Worm (Caenorhabditis elegans) whole organism, L4/young adult: ENCODE measurements around the gene dhs-16.

ENCODE experiments used
- W03F9.2 ChIP-seq: fragments of 150-350 bp; optimal IDR thresholded peaks from 2 replicates; lab custom pipeline; 2014; ENCODE audit warnings: missing biosample characterization, missing genetic modification characterization
- dao-5 ChIP-seq: sonication (generic microtip); optimal IDR thresholded peaks from 2 replicates; lab custom pipeline; 2016; ENCODE audit warnings: missing genotype, missing genetic modification characterization, moderate library complexity, missing compliant biosample characterization
- him-1 ChIP-seq: sonication (generic microtip); optimal IDR thresholded peaks from 2 replicates; lab custom pipeline; 2016; ENCODE audit warnings: missing genotype, missing genetic modification reagents, missing genetic modification characterization, missing compliant biosample characterization

The dhs-16 gene

ce11 chrV:5983380-5983779, at the start of gene dhs-16:
TSS of gene dhs-16 (plus strand) at chrV:5983745.
- TF ChIP-seq W03F9.2 (tag; lab: Kevin White, UChicago) = no peak
- TF ChIP-seq him-1 = no peak
- TF ChIP-seq dao-5 = no peak

DNA sequence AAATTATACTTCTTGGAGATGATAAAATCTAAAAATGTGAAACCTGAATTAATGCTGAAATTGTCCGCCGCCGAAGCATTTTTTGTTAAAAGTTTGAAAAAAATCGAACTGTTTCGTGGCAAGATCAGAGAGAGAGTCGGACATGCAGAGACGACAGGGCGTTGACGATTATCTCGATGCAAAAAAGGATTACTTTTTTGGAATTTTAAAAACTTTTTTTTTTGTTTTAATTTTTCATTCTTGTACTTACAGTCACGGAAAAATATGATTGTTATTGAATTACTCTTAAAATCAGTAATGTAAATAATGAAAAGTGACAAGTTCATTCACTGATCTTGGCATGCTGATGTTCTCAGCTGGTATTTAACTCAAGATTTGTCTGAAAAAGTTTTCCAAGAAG, 46.9 kb upstream of the dhs-16 start, which contains the start of the genes M03F8.5 and M03F8.7:
Gene M03F8.5, minus strand, starts transcription at position 101 of the 400 bp plus-strand sequence.
Gene M03F8.7, plus strand, starts transcription at position 249 of the 400 bp plus-strand sequence.
- TF ChIP-seq him-1 (no peak), W03F9.2 (tag; lab: Kevin White, UChicago) (no peak), dao-5 (no peak)

ce11 chrV:5939503-5940072, 44.0 kb upstream of the dhs-16 start, which contains the start of gene syf-3:
TSS of gene syf-3 (plus strand) at chrV:5940022.
- no peak for TF ChIP-seq him-1
- TF ChIP-seq W03F9.2 (tag; lab: Kevin White, UChicago) = no peak
- TF ChIP-seq dao-5 = no peak

DNA sequence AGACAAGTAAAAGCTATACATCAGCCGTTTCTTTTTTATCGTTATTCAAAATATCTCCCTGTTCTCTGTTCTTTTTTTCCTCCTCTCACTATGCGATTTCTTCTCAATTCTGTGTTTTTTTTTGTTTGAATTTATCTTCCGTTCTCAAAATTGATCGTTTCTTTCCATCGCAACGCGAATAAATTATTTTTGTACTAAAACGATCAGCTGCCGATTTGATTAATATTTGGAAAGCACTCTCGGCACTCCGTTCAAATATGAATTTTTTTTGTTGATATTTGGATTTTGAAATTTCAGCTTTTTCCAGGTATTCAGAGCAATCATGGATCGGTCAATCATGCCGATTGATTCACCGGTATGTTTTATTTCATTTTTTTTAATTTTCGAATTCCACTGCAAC, 40.4 kb upstream of the dhs-16 start, which contains the start of gene pst-1:
Gene pst-1, plus strand, starts transcription at position 301 of the 400 bp plus-strand sequence.
- TF ChIP-seq him-1 (no peak), dao-5 (no peak), W03F9.2 (tag; lab: Kevin White, UChicago) (no peak)

DNA sequence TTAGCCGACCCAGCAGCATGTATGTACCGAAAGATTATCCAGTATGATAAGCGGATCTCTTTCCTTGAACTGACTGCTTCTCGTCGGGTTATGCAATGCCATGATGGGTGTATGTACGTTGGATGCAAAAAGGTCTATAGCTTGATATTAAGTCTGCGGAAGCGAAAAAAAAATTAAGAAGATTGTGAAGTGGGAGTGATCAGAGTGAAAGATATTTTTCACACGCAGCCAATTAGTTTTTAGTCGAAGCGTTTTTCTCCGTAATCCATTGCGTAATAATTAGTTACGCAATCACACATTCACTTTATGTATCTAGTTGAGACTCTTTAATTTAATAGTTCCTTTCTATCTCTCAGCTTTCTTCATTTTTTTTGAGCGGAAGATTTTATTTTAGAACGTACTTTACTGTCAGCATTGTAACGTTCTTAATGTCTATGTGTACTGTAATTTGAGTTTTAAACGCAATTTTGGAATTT, 33.8 kb upstream of the dhs-16 start:
- no peak for TF ChIP-seq him-1
- TF ChIP-seq W03F9.2 (tag; lab: Kevin White, UChicago) = no peak
- no peak for TF ChIP-seq dao-5

DNA sequence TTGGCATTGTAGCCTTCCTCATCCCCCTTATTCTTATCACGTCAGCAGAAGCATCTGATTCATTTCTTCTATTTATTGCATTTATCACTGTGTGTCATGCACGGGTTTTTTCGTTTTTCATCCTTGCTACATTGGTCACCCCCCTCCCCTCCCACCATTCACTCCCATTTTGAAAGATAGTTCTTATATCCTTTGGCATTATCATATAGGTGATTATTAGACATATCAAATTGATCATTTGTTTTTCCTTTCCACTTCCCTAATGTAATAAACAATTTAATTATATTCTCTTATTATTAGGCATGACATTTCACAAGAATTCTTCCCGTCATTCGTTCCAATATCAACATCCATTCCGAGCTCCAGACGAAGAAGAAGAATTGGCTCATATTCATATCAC, 32.4 kb upstream of the dhs-16 start, which contains the start of gene M03F8.1:
Gene M03F8.1, plus strand, starts transcription at position 301 of the 400 bp plus-strand sequence.
- TF ChIP-seq him-1 (no peak), dao-5 (no peak)

ce11 chrV:5953086-5953485, 30.5 kb upstream of the dhs-16 start:
- no peak for TF ChIP-seq W03F9.2 (tag; lab: Kevin White, UChicago)
- no peak for TF ChIP-seq dao-5
- no peak for TF ChIP-seq him-1

DNA sequence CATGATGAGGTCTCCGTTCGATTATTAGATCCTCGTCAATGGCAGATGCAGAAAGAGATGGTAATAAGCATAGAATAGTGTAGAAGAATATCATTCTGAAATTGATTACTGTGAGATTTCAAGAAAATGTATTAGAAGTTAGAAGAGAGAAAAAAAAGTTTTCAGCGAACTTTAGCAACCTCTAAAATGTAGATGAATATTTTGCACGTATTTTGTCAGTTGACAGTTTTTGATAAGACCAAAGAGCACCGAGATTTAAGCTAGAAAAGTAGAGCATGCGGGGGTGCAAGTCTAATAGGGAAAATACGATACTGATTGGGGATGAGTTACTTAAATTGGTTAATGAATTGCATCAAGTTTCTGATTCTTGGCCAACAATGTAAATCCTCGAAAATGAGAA, 28.8 kb upstream of the dhs-16 start, which contains the start of gene M03F8.6:
Gene M03F8.6, minus strand, starts transcription at position 101 of the 400 bp plus-strand sequence.
- TF ChIP-seq W03F9.2 (tag; lab: Kevin White, UChicago) (no peak), dao-5 (no peak), him-1 (no peak)

- TF ChIP-seq dao-5 (no peak), him-1 (no peak), W03F9.2 (tag; lab: Kevin White, UChicago) (no peak)
Measured at ce11 chrV:5955627-5956026, 27.9 kb upstream of the dhs-16 start.

ce11 chrV:5961516-5961915, 22.0 kb upstream of the dhs-16 start, which contains the start of gene mcp-1:
TSS of gene mcp-1 (plus strand) at chrV:5961807.
- TF ChIP-seq W03F9.2 (tag; lab: Kevin White, UChicago) = no peak
- no peak for TF ChIP-seq dao-5
- TF ChIP-seq him-1 = no peak

DNA sequence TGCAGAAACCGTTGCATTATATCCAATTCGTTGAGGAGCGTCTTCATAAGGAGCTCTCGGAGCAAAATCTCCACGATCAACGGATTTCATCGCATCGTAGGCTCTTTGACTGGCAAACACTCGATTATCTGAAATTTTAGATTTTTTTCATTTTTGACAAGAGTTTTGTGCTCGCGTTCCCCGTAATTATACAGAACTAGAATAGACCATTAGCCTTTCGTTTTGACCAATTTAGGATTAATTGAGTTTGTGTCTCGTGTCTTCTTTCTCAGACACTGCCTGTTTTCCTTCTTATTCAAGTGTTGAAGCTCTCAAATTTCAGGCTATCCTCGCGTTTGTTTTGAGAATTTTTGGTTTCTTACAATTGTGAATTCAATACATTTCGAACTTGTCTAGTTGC, 20.5 kb upstream of the dhs-16 start:
- TF ChIP-seq dao-5 = no peak
- no peak for TF ChIP-seq W03F9.2 (tag; lab: Kevin White, UChicago)
- no peak for TF ChIP-seq him-1

DNA sequence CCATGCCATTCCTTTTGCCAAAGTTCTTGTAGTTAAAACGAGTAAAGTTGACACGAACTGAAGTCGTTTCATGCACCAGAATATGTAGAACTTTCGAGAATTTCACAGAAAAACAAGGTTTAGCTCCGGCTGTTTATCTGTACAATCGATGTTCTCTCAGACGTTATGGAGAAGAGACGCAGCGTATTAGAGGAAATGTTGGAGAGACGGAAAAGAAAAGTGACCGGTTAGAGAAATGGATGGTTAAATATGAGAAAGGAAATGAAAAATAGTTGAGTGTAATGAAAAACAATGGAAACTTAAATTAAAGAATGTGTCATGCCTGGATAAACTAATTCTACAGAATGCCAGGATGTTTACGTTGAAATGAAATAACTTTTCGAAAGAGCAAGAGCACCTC, 19.8 kb upstream of the dhs-16 start, which contains the start of gene pcm-1:
Gene pcm-1, minus strand, starts transcription at position 187 of the 400 bp plus-strand sequence.
- no peak for TF ChIP-seq W03F9.2 (tag; lab: Kevin White, UChicago)
- TF ChIP-seq him-1 = no peak
- no peak for TF ChIP-seq dao-5

DNA sequence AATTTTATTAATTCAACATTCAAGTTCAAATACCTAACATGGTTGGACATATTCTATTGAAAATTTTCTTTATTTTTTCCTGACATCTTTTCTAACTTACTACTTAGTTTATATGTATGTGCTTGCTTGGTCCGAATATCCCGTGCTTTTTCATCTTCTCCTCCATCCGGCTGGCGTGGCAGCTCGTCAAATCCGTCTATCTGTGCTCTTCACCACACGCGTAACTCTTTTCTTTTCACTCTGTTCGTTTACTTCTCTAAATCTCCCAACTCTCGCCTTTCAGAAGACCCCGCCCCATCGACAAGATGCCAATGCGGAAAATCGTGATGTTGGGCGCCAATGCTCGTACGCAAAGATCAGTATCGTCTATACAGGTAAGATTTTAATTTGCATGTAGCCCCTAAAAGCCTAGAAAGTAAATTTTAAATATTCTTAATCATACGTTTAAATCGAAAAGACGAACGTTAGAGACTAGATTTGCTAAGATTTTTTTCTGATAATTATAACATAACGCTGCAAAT, 18.8 kb upstream of the dhs-16 start:
- TF ChIP-seq him-1 (no peak), W03F9.2 (tag; lab: Kevin White, UChicago) (no peak), dao-5 (no peak)

- no peak for TF ChIP-seq him-1
- no peak for TF ChIP-seq W03F9.2 (tag; lab: Kevin White, UChicago)
- TF ChIP-seq dao-5 = no peak
Measured at ce11 chrV:5972582-5972981, 11.0 kb upstream of the dhs-16 start.

ce11 chrV:5973713-5974112, 9.8 kb upstream of the dhs-16 start:
- TF ChIP-seq dao-5 = no peak
